Worm (Caenorhabditis elegans) whole organism, late embryonic: ENCODE results near the gene pdl-1.

Experiments
- C08G9.2 ChIP-seq: sonication (generic microtip); optimal IDR thresholded peaks from 2 replicates; lab custom pipeline; 2016; ENCODE audit warnings: mild to moderate bottlenecking, missing genetic modification characterization, moderate library complexity, missing compliant biosample characterization
- F13H6.1 ChIP-seq: sonication (generic microtip); optimal IDR thresholded peaks from 2 replicates; lab custom pipeline; 2016; ENCODE audit warnings: missing genetic modification characterization, missing compliant biosample characterization
- K02D7.2 ChIP-seq: sonication (generic microtip); optimal IDR thresholded peaks from 2 replicates; lab custom pipeline; 2017; ENCODE audit warnings: mild to moderate bottlenecking, missing genetic modification characterization, missing compliant biosample characterization
- ceh-14 ChIP-seq: sonication (generic microtip); optimal IDR thresholded peaks from 2 replicates; lab custom pipeline; 2016; ENCODE audit warnings: missing genotype, missing genetic modification characterization, missing compliant biosample characterization
- ceh-18 ChIP-seq: sonication (generic microtip); optimal IDR thresholded peaks from 2 replicates; lab custom pipeline; 2016; ENCODE audit warnings: missing genetic modification characterization, missing compliant biosample characterization
- ceh-19 ChIP-seq: fragments of 200-800 bp; sonication (Bioruptor generic); optimal IDR thresholded peaks from 2 replicates; lab custom pipeline; 2018; ENCODE audit warnings: mild to moderate bottlenecking, missing genetic modification characterization, missing compliant biosample characterization
- ceh-2 ChIP-seq: sonication (generic microtip); optimal IDR thresholded peaks from 2 replicates; lab custom pipeline; 2016; ENCODE audit warnings: missing genotype, missing genetic modification characterization, missing compliant biosample characterization
- ceh-22 ChIP-seq: sonication (generic microtip); optimal IDR thresholded peaks from 2 replicates; lab custom pipeline; 2017; ENCODE audit warnings: missing biosample characterization, missing genetic modification characterization
- ceh-24 ChIP-seq: sonication (generic microtip); optimal IDR thresholded peaks from 2 replicates; lab custom pipeline; 2016; ENCODE audit warnings: mild to moderate bottlenecking, missing genetic modification characterization, missing compliant biosample characterization
- ceh-30 ChIP-seq: fragments of 150-350 bp; optimal IDR thresholded peaks from 2 replicates; lab custom pipeline; 2014; ENCODE audit warnings: missing biosample characterization, missing genetic modification characterization
- ceh-31 ChIP-seq: sonication (generic microtip); optimal IDR thresholded peaks from 2 replicates; lab custom pipeline; 2016; ENCODE audit warnings: missing genetic modification characterization, missing compliant biosample characterization
- ceh-34 ChIP-seq: sonication (generic microtip); optimal IDR thresholded peaks from 2 replicates; lab custom pipeline; 2016; ENCODE audit warnings: mild to moderate bottlenecking, missing genetic modification characterization, missing compliant biosample characterization
- ceh-48 ChIP-seq: sonication (generic microtip); optimal IDR thresholded peaks from 2 replicates; lab custom pipeline; 2016; ENCODE audit warnings: missing genetic modification characterization, inconsistent platforms, missing compliant biosample characterization
- ceh-9 ChIP-seq: sonication (generic microtip); optimal IDR thresholded peaks from 2 replicates; lab custom pipeline; 2016; ENCODE audit warnings: mild to moderate bottlenecking, missing genetic modification characterization, inconsistent platforms, missing compliant biosample characterization
- che-1 ChIP-seq: sonication (generic microtip); optimal IDR thresholded peaks from 2 replicates; lab custom pipeline; 2016; ENCODE audit warnings: mild to moderate bottlenecking, missing genetic modification characterization, missing compliant biosample characterization
- dmd-4 ChIP-seq: sonication (generic microtip); optimal IDR thresholded peaks from 2 replicates; lab custom pipeline; 2016; ENCODE audit warnings: borderline replicate concordance, missing genetic modification characterization, missing compliant biosample characterization
- dve-1 ChIP-seq: sonication (generic microtip); optimal IDR thresholded peaks from 2 replicates; lab custom pipeline; 2017; ENCODE audit warnings: antibody characterized with exemption, mild to moderate bottlenecking, missing genetic modification characterization, missing compliant biosample characterization
- ets-4 ChIP-seq: sonication (generic microtip); optimal IDR thresholded peaks from 2 replicates; lab custom pipeline; 2016; ENCODE audit warnings: missing genetic modification characterization, missing compliant biosample characterization
- fkh-10 ChIP-seq: fragments of 150-350 bp; optimal IDR thresholded peaks from 2 replicates; lab custom pipeline; 2014; ENCODE audit warnings: missing biosample characterization, missing genetic modification reagents, missing genetic modification characterization
- hlh-30 ChIP-seq: sonication (generic microtip); optimal IDR thresholded peaks from 2 replicates; lab custom pipeline; 2017; ENCODE audit warnings: antibody characterized with exemption, missing genetic modification characterization, missing compliant biosample characterization; ENCODE audit not compliant: insufficient read depth
- hlh-8 ChIP-seq: sonication (generic microtip); optimal IDR thresholded peaks from 2 replicates; lab custom pipeline; 2016; ENCODE audit warnings: missing genotype, missing genetic modification characterization, missing compliant biosample characterization
- mec-3 ChIP-seq: sonication (generic microtip); optimal IDR thresholded peaks from 2 replicates; lab custom pipeline; 2016; ENCODE audit warnings: borderline replicate concordance, missing genetic modification characterization, missing compliant biosample characterization
- nfya-1 ChIP-seq: sonication (generic microtip); optimal IDR thresholded peaks from 2 replicates; lab custom pipeline; 2017; ENCODE audit warnings: missing genetic modification characterization, mild to moderate bottlenecking, missing compliant biosample characterization, antibody characterized with exemption, moderate library complexity
- nhr-11 ChIP-seq: fragments of 150-350 bp; optimal IDR thresholded peaks from 2 replicates; lab custom pipeline; 2014; ENCODE audit warnings: missing biosample characterization, missing genetic modification characterization
- odd-2 ChIP-seq: sonication (generic microtip); optimal IDR thresholded peaks from 2 replicates; lab custom pipeline; 2017; ENCODE audit warnings: antibody characterized with exemption, mild to moderate bottlenecking, missing genetic modification characterization, missing compliant biosample characterization
- pag-3 ChIP-seq: sonication (generic microtip); optimal IDR thresholded peaks from 2 replicates; lab custom pipeline; 2016; ENCODE audit warnings: missing compliant biosample characterization, missing genetic modification characterization, borderline replicate concordance
- pat-9 ChIP-seq: fragments of 200-800 bp; sonication (Bioruptor generic); optimal IDR thresholded peaks from 2 replicates; lab custom pipeline; 2018; ENCODE audit warnings: mild to moderate bottlenecking, missing genetic modification characterization, moderate library complexity, missing compliant biosample characterization
- pha-4 ChIP-seq: fragments of 150-350 bp; optimal IDR thresholded peaks from 2 replicates; lab custom pipeline; 2018; ENCODE audit warnings: missing biosample characterization, missing genetic modification reagents, missing genetic modification characterization
- pqm-1 ChIP-seq: sonication (generic microtip); optimal IDR thresholded peaks from 2 replicates; lab custom pipeline; 2016; ENCODE audit warnings: missing genetic modification characterization, missing compliant biosample characterization
- rnt-1 ChIP-seq: sonication (generic microtip); optimal IDR thresholded peaks from 2 replicates; lab custom pipeline; 2016; ENCODE audit warnings: missing genetic modification characterization, missing compliant biosample characterization
- sox-2 ChIP-seq: fragments of 200-800 bp; sonication (Bioruptor generic); IDR thresholded peaks from 2 replicates; pipeline ENCODE4 v1.3.6; 2022; ENCODE audit warnings: missing genetic modification reagents, missing genetic modification characterization, missing compliant biosample characterization
- tbx-2 ChIP-seq: sonication (generic microtip); optimal IDR thresholded peaks from 2 replicates; lab custom pipeline; 2016; ENCODE audit warnings: missing genetic modification characterization, missing compliant biosample characterization
- ttx-3 ChIP-seq: sonication (generic microtip); optimal IDR thresholded peaks from 2 replicates; lab custom pipeline; 2016; ENCODE audit warnings: missing genetic modification reagents, missing genetic modification characterization, missing compliant biosample characterization
- unc-55 ChIP-seq: sonication (generic microtip); optimal IDR thresholded peaks from 2 replicates; lab custom pipeline; 2017; ENCODE audit warnings: missing biosample characterization, missing genetic modification reagents, missing genetic modification characterization
- zip-5 ChIP-seq: sonication (generic microtip); optimal IDR thresholded peaks from 2 replicates; lab custom pipeline; 2016; ENCODE audit warnings: missing genetic modification characterization, missing compliant biosample characterization

The pdl-1 gene

ce11 chrII:7205388-7205787, 21.8 kb downstream of the pdl-1 start, which contains the start of gene srd-59:
srd-59 (plus strand) TSS chrII:7205688.
- TF ChIP-seq ceh-18 (tag; lab: Kevin White, UChicago): no peak
- no peak for TF ChIP-seq sox-2
- TF ChIP-seq che-1 (tag; lab: Kevin White, UChicago): no peak
- TF ChIP-seq ceh-34 (tag; lab: Kevin White, UChicago): no peak
- TF ChIP-seq ceh-19: no peak
- no peak for TF ChIP-seq hlh-30 (tag; lab: Kevin White, UChicago)
- TF ChIP-seq pag-3: no peak
- no peak for TF ChIP-seq zip-5 (tag; lab: Kevin White, UChicago)
- TF ChIP-seq ets-4 (tag; lab: Kevin White, UChicago): no peak
- TF ChIP-seq tbx-2 (tag; lab: Kevin White, UChicago): no peak
- TF ChIP-seq ceh-48 (tag; lab: Kevin White, UChicago): no peak
- no peak for TF ChIP-seq C08G9.2
- TF ChIP-seq dmd-4 (tag; lab: Kevin White, UChicago): no peak
- TF ChIP-seq rnt-1: no peak

ce11 chrII:7207649-7208048, 24.0 kb downstream of the pdl-1 start:
- no peak for TF ChIP-seq pqm-1 (tag; lab: Kevin White, UChicago)
- no peak for TF ChIP-seq hlh-30 (tag; lab: Kevin White, UChicago)
- TF ChIP-seq mec-3 (tag; lab: Kevin White, UChicago): no peak
- TF ChIP-seq ceh-24: no peak
- no peak for TF ChIP-seq dmd-4 (tag; lab: Kevin White, UChicago)
- no peak for TF ChIP-seq che-1 (tag; lab: Kevin White, UChicago)
- no peak for TF ChIP-seq dve-1 (tag; lab: Kevin White, UChicago)
- TF ChIP-seq, all 69 proteins: peak for 0

- TF ChIP-seq fkh-10 (GFP tag; lab: Kevin White, UChicago): no peak
- TF ChIP-seq pha-4: no peak
- TF ChIP-seq zip-5 (tag; lab: Kevin White, UChicago): no peak
- TF ChIP-seq ceh-2 (tag; lab: Kevin White, UChicago): no peak
- no peak for TF ChIP-seq sox-2
- no peak for TF ChIP-seq hlh-8 (tag; lab: Kevin White, UChicago)
- TF ChIP-seq pqm-1 (tag; lab: Kevin White, UChicago): no peak
These were observed 24.6 kb downstream of the pdl-1 start, which contains the start of gene dhs-7 for ce11 chrII:7208184-7208583. dhs-7 (minus strand) TSS chrII:7208460.

- TF ChIP-seq F13H6.1 (no peak), ceh-19 (no peak), ceh-30 (tag; lab: Kevin White, UChicago) (no peak), odd-2 (no peak), pag-3 (no peak), ceh-2 (tag; lab: Kevin White, UChicago) (no peak), pat-9 (tag; lab: Kevin White, UChicago) (no peak), ttx-3 (tag; lab: Kevin White, UChicago) (no peak), nhr-11 (tag; lab: Kevin White, UChicago) (no peak), ceh-14 (no peak), nfya-1 (no peak), ceh-31 (tag; lab: Kevin White, UChicago) (no peak), K02D7.2 (tag; lab: Kevin White, UChicago) (no peak)
These were observed 26.6 kb downstream of the pdl-1 start, which contains the start of gene E04F6.15 for ce11 chrII:7210187-7210586. E04F6.15 (minus strand) TSS chrII:7210287.

ce11 chrII:7211280-7211679, 27.7 kb downstream of the pdl-1 start, which contains the start of gene E04F6.8:
E04F6.8 (minus strand) TSS chrII:7211380.
- TF ChIP-seq che-1 (tag; lab: Kevin White, UChicago): no peak
- no peak for TF ChIP-seq pat-9 (tag; lab: Kevin White, UChicago)
- no peak for TF ChIP-seq unc-55 (GFP tag; lab: Kevin White, UChicago)
- no peak for TF ChIP-seq rnt-1
- TF ChIP-seq ceh-22 (tag; lab: Kevin White, UChicago): no peak
- TF ChIP-seq ttx-3 (tag; lab: Kevin White, UChicago): no peak
- no peak for TF ChIP-seq ceh-9 (tag; lab: Kevin White, UChicago)
